Worm (Caenorhabditis elegans) whole organism, L4/young adult: ENCODE results near the gene bcl-7.

Source experiments
- W03F9.2 ChIP-seq: fragments of 150-350 bp; optimal IDR thresholded peaks from 2 replicates; lab custom pipeline; 2014; ENCODE audit warnings: missing biosample characterization, missing genetic modification characterization
- him-1 ChIP-seq: sonication (generic microtip); optimal IDR thresholded peaks from 2 replicates; lab custom pipeline; 2016; ENCODE audit warnings: missing genotype, missing genetic modification reagents, missing genetic modification characterization, missing compliant biosample characterization

DNA sequence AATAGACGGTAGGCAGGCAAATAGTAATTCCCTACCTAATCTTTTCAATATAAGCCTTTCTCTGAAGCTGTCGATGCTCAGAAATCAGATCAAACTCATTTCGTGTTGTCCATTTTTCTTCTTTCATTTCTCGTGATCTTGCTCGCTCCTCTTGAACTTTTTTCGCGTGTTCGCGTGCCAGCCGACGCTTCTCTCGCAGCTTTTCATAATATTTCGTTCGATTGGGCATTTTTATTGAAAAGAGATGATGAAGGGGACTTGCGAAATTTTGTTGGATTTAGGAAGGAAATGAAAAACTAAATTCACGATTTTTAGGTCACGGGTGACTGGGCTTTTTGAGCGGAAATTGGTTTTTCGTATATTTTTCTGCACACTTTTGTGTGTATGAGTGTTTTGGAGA is 11.1 kb downstream of the bcl-7 start, which contains the start of gene EGAP1.1:
- no peak for TF ChIP-seq him-1 (tag; lab: Kevin White, UChicago)
- TF ChIP-seq W03F9.2 (tag; lab: Kevin White, UChicago), result no peak
